Worm (Caenorhabditis elegans) whole organism, mixed stage, embryonic: Measurements from ENCODE around the gene meg-1.

Experiments used
- M03D4.4 ChIP-seq: sonication (generic microtip); optimal IDR thresholded peaks from 2 replicates; lab custom pipeline; 2017; ENCODE audit warnings: mild to moderate bottlenecking, missing genetic modification characterization, missing compliant biosample characterization
- bed-3 ChIP-seq: fragments of 200-800 bp; sonication (Bioruptor generic); optimal IDR thresholded peaks from 3 replicates; lab custom pipeline; 2018; ENCODE audit warnings: mild to moderate bottlenecking, missing genetic modification characterization, moderate library complexity, missing compliant biosample characterization
- blmp-1 ChIP-seq: fragments of 150-350 bp; optimal IDR thresholded peaks from 2 replicates; lab custom pipeline; 2014; ENCODE audit warnings: missing biosample characterization, missing genetic modification characterization
- ceh-39 ChIP-seq: fragments of 150-350 bp; optimal IDR thresholded peaks from 2 replicates; lab custom pipeline; 2014; ENCODE audit warnings: missing biosample characterization, missing genetic modification characterization
- ceh-43 ChIP-seq: fragments of 200-800 bp; sonication (Bioruptor generic); optimal IDR thresholded peaks from 2 replicates; lab custom pipeline; 2018; ENCODE audit warnings: mild to moderate bottlenecking, missing genetic modification characterization, moderate library complexity, missing compliant biosample characterization
- ceh-83 ChIP-seq: fragments of 200-800 bp; sonication (Bioruptor generic); optimal IDR thresholded peaks from 2 replicates; lab custom pipeline; 2018; ENCODE audit warnings: mild to moderate bottlenecking, missing genetic modification characterization, missing compliant biosample characterization
- ces-1 ChIP-seq: fragments of 150-350 bp; optimal IDR thresholded peaks from 2 replicates; lab custom pipeline; 2014; ENCODE audit warnings: missing biosample characterization, missing genetic modification reagents, missing genetic modification characterization
- cnd-1 ChIP-seq: fragments of 200-800 bp; sonication (Bioruptor generic); optimal IDR thresholded peaks from 2 replicates; lab custom pipeline; 2018; ENCODE audit warnings: mild to moderate bottlenecking, missing genetic modification characterization, missing compliant biosample characterization
- drap-1 ChIP-seq: fragments of 200-800 bp; sonication (Bioruptor generic); optimal IDR thresholded peaks from 3 replicates; lab custom pipeline; 2018; ENCODE audit warnings: mild to moderate bottlenecking, missing genetic modification characterization, missing compliant biosample characterization
- elt-1 ChIP-seq: sonication (generic microtip); optimal IDR thresholded peaks from 2 replicates; lab custom pipeline; 2017; ENCODE audit warnings: missing genetic modification characterization, mild to moderate bottlenecking, missing compliant biosample characterization, antibody characterized with exemption, moderate library complexity, borderline replicate concordance; ENCODE audit not compliant: insufficient read depth
- elt-3 ChIP-seq: fragments of 150-350 bp; optimal IDR thresholded peaks from 2 replicates; lab custom pipeline; 2014; ENCODE audit warnings: missing biosample characterization, missing genetic modification characterization
- flh-1 ChIP-seq: fragments of 200-800 bp; sonication (Bioruptor generic); optimal IDR thresholded peaks from 2 replicates; lab custom pipeline; 2018; ENCODE audit warnings: mild to moderate bottlenecking, missing genetic modification characterization, moderate library complexity, missing compliant biosample characterization
- ham-2 ChIP-seq: fragments of 200-800 bp; sonication (Bioruptor generic); optimal IDR thresholded peaks from 2 replicates; lab custom pipeline; 2018; ENCODE audit warnings: mild to moderate bottlenecking, missing genetic modification characterization, missing compliant biosample characterization
- hlh-1 ChIP-seq: fragments of 150-350 bp; optimal IDR thresholded peaks from 2 replicates; lab custom pipeline; 2014; ENCODE audit warnings: missing biosample characterization, missing genetic modification reagents, missing genetic modification characterization
- lin-13 ChIP-seq: fragments of 150-350 bp; optimal IDR thresholded peaks from 2 replicates; lab custom pipeline; 2014; ENCODE audit warnings: missing biosample characterization, missing genetic modification characterization
- lsy-2 ChIP-seq: fragments of 150-350 bp; optimal IDR thresholded peaks from 2 replicates; lab custom pipeline; 2014; ENCODE audit warnings: missing biosample characterization, missing genetic modification characterization
- mab-5 ChIP-seq: fragments of 150-350 bp; optimal IDR thresholded peaks from 2 replicates; lab custom pipeline; 2014; ENCODE audit warnings: missing biosample characterization, missing genetic modification characterization
- mep-1 ChIP-seq: fragments of 150-350 bp; optimal IDR thresholded peaks from 2 replicates; lab custom pipeline; 2017; ENCODE audit warnings: missing biosample characterization, missing genetic modification reagents, missing genetic modification characterization, inconsistent platforms
- mls-2 ChIP-seq: sonication (generic microtip); optimal IDR thresholded peaks from 2 replicates; lab custom pipeline; 2016; ENCODE audit warnings: mild to moderate bottlenecking, missing genetic modification characterization, moderate library complexity, missing compliant biosample characterization
- nhr-12 ChIP-seq: fragments of 150-350 bp; optimal IDR thresholded peaks from 2 replicates; lab custom pipeline; 2014; ENCODE audit warnings: missing biosample characterization, missing genetic modification characterization
- nhr-237 ChIP-seq: fragments of 150-350 bp; optimal IDR thresholded peaks from 2 replicates; lab custom pipeline; 2014; ENCODE audit warnings: missing biosample characterization, missing genetic modification characterization
- nhr-76 ChIP-seq: sonication (generic microtip); optimal IDR thresholded peaks from 2 replicates; lab custom pipeline; 2017; ENCODE audit warnings: missing biosample characterization, missing genetic modification characterization
- pha-4 ChIP-seq: fragments of 150-350 bp; optimal IDR thresholded peaks from 2 replicates; lab custom pipeline; 2018; ENCODE audit warnings: missing biosample characterization, missing genetic modification reagents, missing genetic modification characterization
- sem-2 ChIP-seq: fragments of 200-800 bp; sonication (Bioruptor generic); optimal IDR thresholded peaks from 2 replicates; lab custom pipeline; 2018; ENCODE audit warnings: mild to moderate bottlenecking, missing genetic modification characterization, missing compliant biosample characterization
- snpc-4 ChIP-seq: fragments of 150-350 bp; optimal IDR thresholded peaks from 2 replicates; lab custom pipeline; 2014; ENCODE audit warnings: missing biosample characterization, missing genetic modification characterization
- sptf-1 ChIP-seq: sonication (generic microtip); optimal IDR thresholded peaks from 2 replicates; lab custom pipeline; 2017; ENCODE audit warnings: mild to moderate bottlenecking, missing genetic modification characterization, moderate library complexity, missing compliant biosample characterization
- unc-120 ChIP-seq: sonication (generic microtip); optimal IDR thresholded peaks from 2 replicates; lab custom pipeline; 2017; ENCODE audit warnings: missing genetic modification characterization, missing compliant biosample characterization; ENCODE audit not compliant: poor library complexity, severe bottlenecking
- unc-39 ChIP-seq: fragments of 150-350 bp; optimal IDR thresholded peaks from 2 replicates; lab custom pipeline; 2014; ENCODE audit warnings: missing biosample characterization, missing genetic modification characterization
- unc-62 ChIP-seq: fragments of 150-350 bp; optimal IDR thresholded peaks from 2 replicates; lab custom pipeline; 2014; ENCODE audit warnings: missing biosample characterization, missing genetic modification reagents, missing genetic modification characterization
- zip-8 ChIP-seq: fragments of 150-350 bp; optimal IDR thresholded peaks from 2 replicates; lab custom pipeline; 2014; ENCODE audit warnings: missing biosample characterization, missing genetic modification characterization
- ztf-11 ChIP-seq: fragments of 150-350 bp; optimal IDR thresholded peaks from 2 replicates; lab custom pipeline; 2014; ENCODE audit warnings: missing biosample characterization, missing genetic modification characterization

meg-1 gene

DNA sequence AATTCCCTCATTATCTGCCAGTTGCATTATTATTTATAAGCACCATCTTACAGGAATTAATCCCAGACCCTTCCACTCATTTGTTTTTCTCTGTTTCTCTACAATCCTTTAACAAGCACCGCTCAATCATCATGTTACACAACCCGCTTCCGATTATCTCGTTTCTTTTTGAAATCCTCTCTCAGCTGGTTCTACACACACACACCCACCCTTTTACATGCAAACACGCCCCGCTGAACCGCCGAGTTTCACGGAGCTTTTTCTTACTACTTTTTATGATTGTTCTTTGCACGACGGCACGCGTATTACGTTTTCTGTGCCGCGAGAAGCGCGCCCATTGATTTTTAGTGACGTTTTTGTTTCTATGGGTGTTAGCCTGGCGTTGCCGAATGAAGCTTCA, 44.3 kb upstream of the meg-1 start:
- TF ChIP-seq unc-62 (GFP tag; lab: Kevin White, UChicago), result no peak
- peak; percentile 53 for TF ChIP-seq ces-1 (GFP tag; lab: Kevin White, UChicago)
- TF ChIP-seq nhr-237 (tag; lab: Kevin White, UChicago), result no peak
- TF ChIP-seq unc-120 (tag; lab: Kevin White, UChicago), result peak; percentile 54
- no peak for TF ChIP-seq M03D4.4 (tag; lab: Kevin White, UChicago)

DNA sequence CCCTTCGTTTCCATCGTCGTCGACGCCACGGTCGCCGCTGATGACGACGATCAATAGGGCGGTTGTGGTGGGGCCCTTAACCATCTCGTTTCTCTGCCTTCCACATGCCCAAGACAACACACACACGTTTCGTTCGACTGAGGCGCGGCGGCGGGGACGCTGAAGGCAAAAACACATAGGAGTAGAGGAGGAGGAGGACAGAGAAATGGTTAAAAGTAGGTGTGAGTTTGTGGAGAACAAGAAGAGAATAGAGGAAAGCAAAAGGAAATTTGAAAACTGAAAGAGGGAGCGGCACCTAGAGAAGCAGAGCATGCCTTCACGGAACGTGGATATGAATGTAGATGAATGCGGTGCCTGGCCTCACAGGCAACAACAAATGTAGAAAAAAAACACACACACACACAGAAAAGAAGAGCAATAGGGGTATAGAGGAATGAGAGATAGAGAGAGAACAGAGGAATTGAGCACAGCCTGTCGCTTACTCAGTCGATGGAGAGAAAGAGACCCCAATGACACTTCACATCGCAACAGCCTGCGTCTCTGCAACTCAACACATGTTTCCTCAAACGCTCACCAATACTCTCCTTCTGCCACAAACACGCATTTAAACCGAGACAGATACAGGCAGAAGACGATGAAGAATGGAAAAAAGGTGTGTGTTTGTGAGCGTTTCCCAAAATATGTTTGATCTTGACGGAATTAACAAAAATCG, 40.0 kb upstream of the meg-1 start:
- TF ChIP-seq unc-120 (tag; lab: Kevin White, UChicago), result peak; percentile 60
- TF ChIP-seq nhr-12 (tag; lab: Kevin White, UChicago), result no peak
- TF ChIP-seq pha-4 (tag; lab: Kevin White, UChicago), result peak; percentile 62
- TF ChIP-seq ces-1 (GFP tag; lab: Kevin White, UChicago), result no peak
- peak; percentile 86 for TF ChIP-seq hlh-1 (tag; lab: Kevin White, UChicago)
- TF ChIP-seq drap-1, result peak; percentile 18
- TF ChIP-seq cnd-1 (tag; lab: Kevin White, UChicago), result peak; percentile 49
- TF ChIP-seq lin-13 (tag; lab: Kevin White, UChicago), result peak; percentile 23
- peak; percentile 18 for TF ChIP-seq mls-2 (tag; lab: Kevin White, UChicago)
- TF ChIP-seq ceh-39, result peak; percentile 74
- TF ChIP-seq zip-8 (tag; lab: Kevin White, UChicago), result no peak
- TF ChIP-seq elt-1 (tag; lab: Kevin White, UChicago), result no peak
- peak; percentile 85 for TF ChIP-seq unc-62 (GFP tag; lab: Kevin White, UChicago)
- TF ChIP-seq mep-1 (tag; lab: Kevin White, UChicago), result peak; percentile 43
- TF ChIP-seq ztf-11 (tag; lab: Kevin White, UChicago), result no peak
- TF ChIP-seq, all 35 proteins: peak for 10

DNA sequence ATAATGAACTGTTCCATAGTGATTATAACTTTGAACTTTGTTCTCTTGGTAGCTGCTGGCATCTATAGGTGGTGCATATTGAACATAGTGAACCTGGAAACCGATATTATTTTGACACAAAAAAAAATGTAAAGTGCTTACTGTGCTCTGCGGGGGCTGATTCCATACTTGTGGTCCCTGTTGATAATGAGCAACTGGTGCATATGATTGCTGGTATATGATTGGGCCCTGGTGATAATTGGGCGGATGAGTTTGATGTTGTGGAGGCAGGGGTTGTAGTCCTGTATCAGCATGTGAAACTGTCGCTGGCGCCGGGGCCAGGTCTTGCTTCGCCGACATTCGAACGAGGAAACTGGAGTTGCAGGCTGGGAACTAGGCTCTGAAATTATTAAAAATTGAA, 38.9 kb upstream of the meg-1 start, which contains the start of gene pqn-39:
Gene pqn-39, minus strand, starts transcription at position 385 of the 400 bp plus-strand sequence.
- no peak for TF ChIP-seq unc-120 (tag; lab: Kevin White, UChicago)
- no peak for TF ChIP-seq mls-2 (tag; lab: Kevin White, UChicago)
- no peak for TF ChIP-seq bed-3
- no peak for TF ChIP-seq nhr-76 (tag; lab: Kevin White, UChicago)
- TF ChIP-seq sem-2 (GFP tag; lab: Kevin White, UChicago), result no peak
- TF ChIP-seq hlh-1 (tag; lab: Kevin White, UChicago), result no peak
- TF ChIP-seq elt-3 (tag; lab: Kevin White, UChicago), result no peak
- TF ChIP-seq cnd-1 (tag; lab: Kevin White, UChicago), result no peak
- TF ChIP-seq ces-1 (GFP tag; lab: Kevin White, UChicago), result no peak

DNA sequence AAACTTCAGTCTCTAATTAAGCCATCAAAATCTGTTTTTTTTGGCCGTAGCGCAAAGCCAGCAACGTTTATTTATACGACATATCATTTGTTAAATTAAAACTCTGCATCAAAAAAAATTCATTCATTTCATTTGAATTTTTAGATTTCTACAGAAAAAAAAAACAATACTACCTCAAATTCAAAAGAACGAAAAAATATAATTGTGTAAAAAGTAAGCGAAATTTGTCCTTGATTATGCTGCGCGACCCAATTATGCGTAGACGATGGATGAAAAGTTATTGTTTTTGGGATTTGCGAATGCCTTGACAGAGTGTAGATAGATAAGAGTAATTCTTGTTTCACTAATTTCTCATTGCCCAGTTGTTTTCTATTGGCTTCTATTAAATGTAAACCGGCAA, 33.8 kb upstream of the meg-1 start, which contains the start of gene F48F7.3:
Gene F48F7.3, plus strand, starts transcription at position 301 of the 400 bp plus-strand sequence.
- TF ChIP-seq cnd-1 (tag; lab: Kevin White, UChicago) (no peak), drap-1 (no peak), blmp-1 (no peak), ztf-11 (tag; lab: Kevin White, UChicago) (no peak), ces-1 (GFP tag; lab: Kevin White, UChicago) (no peak), mab-5 (tag; lab: Kevin White, UChicago) (no peak), ceh-43 (GFP tag; lab: Kevin White, UChicago) (no peak), nhr-237 (tag; lab: Kevin White, UChicago) (no peak), hlh-1 (tag; lab: Kevin White, UChicago) (no peak), ceh-83 (GFP tag; lab: Kevin White, UChicago) (no peak), unc-39 (no peak), snpc-4 (tag; lab: Kevin White, UChicago) (no peak), flh-1 (GFP tag; lab: Kevin White, UChicago) (no peak), zip-8 (tag; lab: Kevin White, UChicago) (no peak)

ce11 chrX:13959849-13960248, 30.4 kb upstream of the meg-1 start, which contains the start of gene syx-2:
TSS of gene syx-2 (plus strand) at chrX:13960149.
- TF ChIP-seq elt-1 (tag; lab: Kevin White, UChicago), result no peak
- TF ChIP-seq lsy-2 (tag; lab: Kevin White, UChicago), result no peak
- no peak for TF ChIP-seq unc-39
- no peak for TF ChIP-seq pha-4 (tag; lab: Kevin White, UChicago)
- no peak for TF ChIP-seq ces-1 (GFP tag; lab: Kevin White, UChicago)
- no peak for TF ChIP-seq ceh-39
- no peak for TF ChIP-seq mep-1 (tag; lab: Kevin White, UChicago)
- TF ChIP-seq sptf-1, result no peak
- TF ChIP-seq sem-2 (GFP tag; lab: Kevin White, UChicago), result no peak
- TF ChIP-seq drap-1, result no peak
- TF ChIP-seq bed-3, result no peak
- no peak for TF ChIP-seq ham-2 (GFP tag; lab: Kevin White, UChicago)
- no peak for TF ChIP-seq M03D4.4 (tag; lab: Kevin White, UChicago)
- TF ChIP-seq nhr-12 (tag; lab: Kevin White, UChicago), result no peak
- no peak for TF ChIP-seq nhr-237 (tag; lab: Kevin White, UChicago)
- no peak for TF ChIP-seq ceh-43 (GFP tag; lab: Kevin White, UChicago)
- TF ChIP-seq nhr-76 (tag; lab: Kevin White, UChicago), result no peak
- TF ChIP-seq lin-13 (tag; lab: Kevin White, UChicago), result no peak
